Worm (Caenorhabditis elegans) whole organism, L3 larva: ENCODE data around the gene F22B3.5.

Source experiments
- ama-1 ChIP-seq: fragments of 150-350 bp; optimal IDR thresholded peaks from 2 replicates; lab custom pipeline; 2018
- ceh-82 ChIP-seq: fragments of 150-350 bp; optimal IDR thresholded peaks from 2 replicates; lab custom pipeline; 2014; ENCODE audit warnings: missing biosample characterization, missing genetic modification characterization
- ceh-9 ChIP-seq: sonication (generic microtip); optimal IDR thresholded peaks from 2 replicates; lab custom pipeline; 2018; ENCODE audit warnings: missing biosample characterization, missing genetic modification characterization
- elt-2 ChIP-seq: sonication (generic microtip); optimal IDR thresholded peaks from 2 replicates; lab custom pipeline; 2016; ENCODE audit warnings: missing genetic modification reagents, mild to moderate bottlenecking, missing genetic modification characterization, missing compliant biosample characterization
- fkh-10 ChIP-seq: sonication (generic microtip); optimal IDR thresholded peaks from 2 replicates; lab custom pipeline; 2017; ENCODE audit warnings: missing biosample characterization, missing genetic modification reagents, missing genetic modification characterization
- fos-1 ChIP-seq: fragments of 150-350 bp; optimal IDR thresholded peaks from 2 replicates; lab custom pipeline; 2014; ENCODE audit warnings: missing biosample characterization, missing genetic modification characterization
- jun-1 ChIP-seq: fragments of 150-350 bp; optimal IDR thresholded peaks from 2 replicates; lab custom pipeline; 2014; ENCODE audit warnings: missing biosample characterization, missing genetic modification reagents, missing genetic modification characterization
- pqm-1 ChIP-seq: fragments of 150-350 bp; optimal IDR thresholded peaks from 2 replicates; lab custom pipeline; 2017; ENCODE audit warnings: missing biosample characterization, missing genetic modification characterization, inconsistent platforms
- sea-2 ChIP-seq: fragments of 150-350 bp; sonication (generic microtip); optimal IDR thresholded peaks from 4 replicates; lab custom pipeline; 2014; ENCODE audit warnings: missing biosample characterization, missing genetic modification reagents, missing genetic modification characterization
- skn-1 ChIP-seq: fragments of 150-350 bp; optimal IDR thresholded peaks from 2 replicates; lab custom pipeline; 2014; ENCODE audit warnings: missing biosample characterization, missing genetic modification characterization
- snpc-4 ChIP-seq: fragments of 150-350 bp; optimal IDR thresholded peaks from 2 replicates; lab custom pipeline; 2014; ENCODE audit warnings: missing biosample characterization, missing genetic modification characterization
- tbx-2 ChIP-seq: sonication (generic microtip); optimal IDR thresholded peaks from 2 replicates; lab custom pipeline; 2016; ENCODE audit warnings: mild to moderate bottlenecking, missing genetic modification characterization, missing compliant biosample characterization
- zag-1 ChIP-seq: fragments of 150-350 bp; optimal IDR thresholded peaks from 2 replicates; lab custom pipeline; 2014; ENCODE audit warnings: missing biosample characterization, missing genetic modification characterization

ce11 chrIV:11379254-11379653 lies 37.4 kb downstream of the F22B3.5 start, which contains the start of gene fbxb-76:
- TF ChIP-seq ceh-9 (tag; lab: Kevin White, UChicago): no peak
- no peak for TF ChIP-seq skn-1 (tag; lab: Kevin White, UChicago)
- TF ChIP-seq elt-2 (tag; lab: Kevin White, UChicago): no peak
- no peak for TF ChIP-seq ama-1 (lab: Kevin White, UChicago)
- TF ChIP-seq pqm-1 (tag; lab: Kevin White, UChicago): no peak
- TF ChIP-seq jun-1 (tag; lab: Kevin White, UChicago): no peak
- TF ChIP-seq fos-1 (tag; lab: Kevin White, UChicago): no peak
- TF ChIP-seq snpc-4: no peak
- no peak for TF ChIP-seq ceh-82 (tag; lab: Kevin White, UChicago)
- TF ChIP-seq tbx-2 (tag; lab: Kevin White, UChicago): no peak
- no peak for TF ChIP-seq sea-2 (GFP tag; lab: Kevin White, UChicago)
- TF ChIP-seq fkh-10 (GFP tag; lab: Kevin White, UChicago): no peak
- no peak for TF ChIP-seq zag-1
